Worm (Caenorhabditis elegans) whole organism, L4 larva: ENCODE results near the gene nspg-6.
A peak's percentile ranks its signal among the peaks of the same experiment; 100 is the strongest.

Experiments used
- Y5F2A.4 ChIP-seq: fragments of 200-800 bp; sonication (Bioruptor generic); optimal IDR thresholded peaks from 2 replicates; lab custom pipeline; 2018; ENCODE audit warnings: mild to moderate bottlenecking, missing genetic modification characterization, missing compliant biosample characterization
- dve-1 ChIP-seq: sonication (generic microtip); optimal IDR thresholded peaks from 2 replicates; lab custom pipeline; 2017; ENCODE audit warnings: antibody characterized with exemption, mild to moderate bottlenecking, missing genetic modification characterization, missing compliant biosample characterization; ENCODE audit not compliant: insufficient read depth
- lin-15B ChIP-seq: fragments of 150-350 bp; sonication (generic microtip); optimal IDR thresholded peaks from 3 replicates; lab custom pipeline; 2014; ENCODE audit warnings: missing biosample characterization, missing genetic modification characterization
- mes-2 ChIP-seq: sonication (generic microtip); optimal IDR thresholded peaks from 2 replicates; lab custom pipeline; 2016; ENCODE audit warnings: missing genotype, mild to moderate bottlenecking, missing genetic modification characterization, missing compliant biosample characterization; ENCODE audit not compliant: poor library complexity, severe bottlenecking
- pqm-1 ChIP-seq: sonication (generic microtip); optimal IDR thresholded peaks from 2 replicates; lab custom pipeline; 2017; ENCODE audit warnings: missing biosample characterization, missing genetic modification characterization

- TF ChIP-seq pqm-1 (no peak), dve-1 (tag; lab: Kevin White, UChicago) (peak; percentile 35), Y5F2A.4 (GFP tag; lab: Kevin White, UChicago) (no peak), lin-15B (tag; lab: Kevin White, UChicago) (no peak), mes-2 (no peak)
Observed at ce11 chrIII:7353871-7354270, 39.1 kb upstream of the nspg-6 start, which contains the start of gene F08F8.9.
